Fruit fly (Drosophila melanogaster) whole organism, embryonic: ENCODE measurements around the gene SREBP.

ENCODE experiments used
- Bdp1 ChIP-seq: fragments of 200-800 bp; sonication (Bioruptor generic); optimal IDR thresholded peaks from 3 replicates; lab custom pipeline; 2016; ENCODE audit warnings: missing biosample characterization, missing genetic modification characterization
- CG1024 ChIP-seq: fragments of 200-800 bp; sonication (Bioruptor generic); IDR thresholded peaks from 2 replicates; pipeline ENCODE4 v1.3.6; 2022; ENCODE audit warnings: missing biosample characterization, missing genetic modification characterization
- CG10431 ChIP-seq: fragments of 200-800 bp; sonication (Bioruptor generic); optimal IDR thresholded peaks from 3 replicates; lab custom pipeline; 2018; ENCODE audit warnings: missing biosample characterization, mild to moderate bottlenecking, missing genetic modification characterization
- CG11093 ChIP-seq: fragments of 200-800 bp; sonication (Bioruptor generic); IDR thresholded peaks from 3 replicates; pipeline ENCODE4 v1.3.6; 2022; ENCODE audit warnings: missing biosample characterization, missing genetic modification characterization
- CG12744 ChIP-seq: fragments of 200-800 bp; sonication (Bioruptor generic); optimal IDR thresholded peaks from 2 replicates; lab custom pipeline; 2016; ENCODE audit warnings: missing biosample characterization, missing genetic modification characterization
- CG12942 ChIP-seq: fragments of 200-800 bp; sonication (Bioruptor generic); optimal IDR thresholded peaks from 3 replicates; lab custom pipeline; 2016; ENCODE audit warnings: missing biosample characterization, missing genetic modification characterization
- CG13287 ChIP-seq: fragments of 200-800 bp; sonication (Bioruptor generic); IDR thresholded peaks from 2 replicates; pipeline ENCODE4 v1.3.6; 2022; ENCODE audit warnings: missing biosample characterization, missing genetic modification characterization; ENCODE audit not compliant: partially characterized antibody
- CG14710 ChIP-seq: fragments of 200-800 bp; sonication (Bioruptor generic); optimal IDR thresholded peaks from 3 replicates; lab custom pipeline; 2019; ENCODE audit warnings: missing biosample characterization, mild to moderate bottlenecking, missing genetic modification characterization, moderate library complexity
- CG15011 ChIP-seq: fragments of 200-800 bp; sonication (Bioruptor generic); optimal IDR thresholded peaks from 3 replicates; lab custom pipeline; 2018; ENCODE audit warnings: missing biosample characterization, mild to moderate bottlenecking, missing genetic modification characterization
- CG15269 ChIP-seq: fragments of 200-800 bp; sonication (Bioruptor generic); optimal IDR thresholded peaks from 2 replicates; lab custom pipeline; 2018; ENCODE audit warnings: missing biosample characterization, mild to moderate bottlenecking, missing genetic modification characterization, moderate library complexity
- CG18262 ChIP-seq: fragments of 200-800 bp; optimal IDR thresholded peaks from 3 replicates; lab custom pipeline; 2019; ENCODE audit warnings: missing biosample characterization, mild to moderate bottlenecking, missing genetic modification characterization, moderate library complexity
- CG2875 ChIP-seq: fragments of 200-800 bp; sonication (Bioruptor generic); optimal IDR thresholded peaks from 2 replicates; lab custom pipeline; 2017; ENCODE audit warnings: missing biosample characterization, mild to moderate bottlenecking, missing genetic modification characterization, missing genetic modification reagents
- CG4360 ChIP-seq: fragments of 200-800 bp; sonication (Bioruptor generic); IDR thresholded peaks from 2 replicates; pipeline ENCODE4 v1.3.6; 2022; ENCODE audit warnings: missing biosample characterization, missing genetic modification characterization
- CG4730 ChIP-seq: fragments of 200-800 bp; sonication (Bioruptor generic); IDR thresholded peaks from 2 replicates; pipeline ENCODE4 v1.3.6; 2022; ENCODE audit warnings: missing biosample characterization, missing genetic modification characterization
- CG6175 ChIP-seq: fragments of 200-800 bp; sonication (Bioruptor generic); IDR thresholded peaks from 3 replicates; pipeline ENCODE4 v1.3.6; 2022; ENCODE audit warnings: missing biosample characterization, missing genetic modification characterization
- CG6654 ChIP-seq: fragments of 200-800 bp; sonication (Bioruptor generic); optimal IDR thresholded peaks from 2 replicates; lab custom pipeline; 2017; ENCODE audit warnings: missing biosample characterization, mild to moderate bottlenecking, missing genetic modification characterization
- CG7745 ChIP-seq: fragments of 200-800 bp; sonication (Bioruptor generic); optimal IDR thresholded peaks from 2 replicates; lab custom pipeline; 2018; ENCODE audit warnings: missing biosample characterization, mild to moderate bottlenecking, missing genetic modification characterization, moderate library complexity
- CG8359 ChIP-seq: fragments of 200-800 bp; sonication (Bioruptor generic); optimal IDR thresholded peaks from 2 replicates; lab custom pipeline; 2017; ENCODE audit warnings: missing biosample characterization, mild to moderate bottlenecking, missing genetic modification characterization, borderline replicate concordance
- CG8944 ChIP-seq: fragments of 200-800 bp; sonication (Bioruptor generic); optimal IDR thresholded peaks from 3 replicates; lab custom pipeline; 2016; ENCODE audit warnings: missing biosample characterization, missing genetic modification characterization
- CG9876 ChIP-seq: fragments of 200-800 bp; sonication (Bioruptor generic); optimal IDR thresholded peaks from 2 replicates; lab custom pipeline; 2016; ENCODE audit warnings: missing biosample characterization, missing genetic modification characterization
- CHES-1-like ChIP-seq: fragments of 200-800 bp; sonication (Bioruptor generic); optimal IDR thresholded peaks from 2 replicates; lab custom pipeline; 2016; ENCODE audit warnings: missing biosample characterization, missing genetic modification characterization
- D19A ChIP-seq: fragments of 200-800 bp; optimal IDR thresholded peaks from 3 replicates; lab custom pipeline; 2019; ENCODE audit warnings: missing biosample characterization, mild to moderate bottlenecking, missing genetic modification characterization, moderate library complexity
- Doc3 ChIP-seq: fragments of 200-800 bp; sonication (Bioruptor generic); IDR thresholded peaks from 3 replicates; pipeline ENCODE4 v1.3.6; 2022; ENCODE audit warnings: missing biosample characterization, missing genetic modification characterization; ENCODE audit not compliant: partially characterized antibody
- Dref ChIP-seq: fragments of 200-800 bp; sonication (Bioruptor generic); IDR thresholded peaks from 2 replicates; pipeline ENCODE4 v1.3.6; 2022; ENCODE audit warnings: missing biosample characterization, missing genetic modification characterization
- Six4 ChIP-seq: fragments of 200-800 bp; sonication (Bioruptor generic); optimal IDR thresholded peaks from 2 replicates; lab custom pipeline; 2016; ENCODE audit warnings: missing biosample characterization, missing genetic modification characterization
- Taf1 ChIP-seq: fragments of 200-800 bp; sonication (Bioruptor generic); IDR thresholded peaks from 2 replicates; pipeline ENCODE4 v1.3.6; 2022; ENCODE audit warnings: missing biosample characterization, missing genetic modification characterization
- YL-1 ChIP-seq: fragments of 200-800 bp; sonication (Bioruptor generic); optimal IDR thresholded peaks from 3 replicates; lab custom pipeline; 2017; ENCODE audit warnings: missing biosample characterization, mild to moderate bottlenecking, missing genetic modification characterization
- bab2 ChIP-seq: fragments of 200-800 bp; sonication (Bioruptor generic); optimal IDR thresholded peaks from 2 replicates; lab custom pipeline; 2016; ENCODE audit warnings: missing biosample characterization, missing genetic modification characterization
- bsh ChIP-seq, 2 experiments: fragments of 200-800 bp; sonication (Bioruptor generic); optimal IDR thresholded peaks; 2 replicates each; lab custom pipeline; 2017 to 2018; ENCODE audit warnings: mild to moderate bottlenecking in 2 of 2, missing biosample characterization in 2 of 2, missing genetic modification characterization in 2 of 2, moderate library complexity in 1 of 2
- crp ChIP-seq, 2 experiments: fragments of 200-800 bp; sonication (Bioruptor generic); optimal IDR thresholded peaks; 2 replicates in 1 of 2; 3 replicates in 1 of 2; lab custom pipeline; 2017; ENCODE audit warnings: missing biosample characterization in 2 of 2, missing genetic modification characterization in 2 of 2, mild to moderate bottlenecking in 1 of 2, moderate library complexity in 1 of 2
- danr ChIP-seq: fragments of 200-800 bp; sonication (Bioruptor generic); IDR thresholded peaks from 2 replicates; pipeline ENCODE4 v1.3.6; 2022; ENCODE audit warnings: missing biosample characterization, missing genetic modification characterization
- dysf ChIP-seq: fragments of 200-800 bp; sonication (Bioruptor generic); IDR thresholded peaks from 3 replicates; pipeline ENCODE4 v1.3.6; 2022; ENCODE audit warnings: missing biosample characterization, missing genetic modification characterization
- emc ChIP-seq: fragments of 200-800 bp; sonication (Bioruptor generic); optimal IDR thresholded peaks from 2 replicates; lab custom pipeline; 2016; ENCODE audit warnings: missing biosample characterization, missing genetic modification characterization
- eyg ChIP-seq: fragments of 200-800 bp; sonication (Bioruptor generic); optimal IDR thresholded peaks from 3 replicates; lab custom pipeline; 2016; ENCODE audit warnings: missing biosample characterization, missing genetic modification characterization
- ftz-f1 ChIP-seq: fragments of 200-800 bp; sonication (Bioruptor generic); optimal IDR thresholded peaks from 2 replicates; lab custom pipeline; 2016; ENCODE audit warnings: missing biosample characterization, missing genetic modification characterization
- inv ChIP-seq: fragments of 200-800 bp; sonication (Bioruptor generic); IDR thresholded peaks from 2 replicates; pipeline ENCODE4 v1.3.6; 2022; ENCODE audit warnings: missing biosample characterization, missing genetic modification characterization; ENCODE audit not compliant: partially characterized antibody
- klu ChIP-seq: fragments of 200-800 bp; sonication (Bioruptor generic); IDR thresholded peaks from 2 replicates; pipeline ENCODE4 v1.3.6; 2022; ENCODE audit warnings: missing biosample characterization, missing genetic modification characterization
- mirr ChIP-seq: fragments of 200-800 bp; sonication (Bioruptor generic); optimal IDR thresholded peaks from 3 replicates; lab custom pipeline; 2018; ENCODE audit warnings: missing biosample characterization, mild to moderate bottlenecking, missing genetic modification characterization
- nom ChIP-seq: fragments of 200-800 bp; sonication (Bioruptor generic); optimal IDR thresholded peaks from 2 replicates; lab custom pipeline; 2017; ENCODE audit warnings: missing biosample characterization, missing genetic modification characterization, mild to moderate bottlenecking, moderate library complexity, missing genetic modification reagents
- prd ChIP-seq, 3 experiments: fragments of >200 bp in 2 of 3; fragments of 200-800 bp in 1 of 3; sonication (Bioruptor generic) in 1 of 3; optimal IDR thresholded peaks in 2 of 3; IDR thresholded peaks in 1 of 3; 2 replicates in 2 of 3; 3 replicates in 1 of 3; pipeline versions ENCODE4 v1.3.6 to Lab custom; 2017 to 2022; ENCODE audit warnings: missing biosample characterization in 1 of 3, missing genetic modification characterization in 1 of 3
- psq ChIP-seq: fragments of 200-800 bp; sonication (Bioruptor generic); optimal IDR thresholded peaks from 2 replicates; lab custom pipeline; 2017; ENCODE audit warnings: missing biosample characterization, missing genetic modification characterization
- rib ChIP-seq: fragments of 200-800 bp; sonication (Bioruptor generic); IDR thresholded peaks from 2 replicates; pipeline ENCODE4 v1.3.6; 2022; ENCODE audit warnings: missing biosample characterization, missing genetic modification characterization
- slbo ChIP-seq: fragments of 200-800 bp; sonication (Bioruptor generic); IDR thresholded peaks from 2 replicates; pipeline ENCODE4 v1.3.6; 2022; ENCODE audit warnings: missing biosample characterization, missing genetic modification characterization
- sr ChIP-seq: fragments of 200-800 bp; sonication (Bioruptor generic); IDR thresholded peaks from 3 replicates; pipeline ENCODE4 v1.3.6; 2022; ENCODE audit warnings: missing biosample characterization, missing genetic modification characterization
- ssp ChIP-seq: fragments of 200-800 bp; sonication (Bioruptor generic); IDR thresholded peaks from 2 replicates; pipeline ENCODE4 v1.3.6; 2022; ENCODE audit warnings: missing biosample characterization, missing genetic modification characterization
- tna ChIP-seq: fragments of 200-800 bp; sonication (Bioruptor generic); IDR thresholded peaks from 2 replicates; pipeline ENCODE4 v1.3.6; 2022; ENCODE audit warnings: missing biosample characterization, missing genetic modification characterization; ENCODE audit not compliant: partially characterized antibody
- unpg ChIP-seq: fragments of 200-800 bp; sonication (Bioruptor generic); optimal IDR thresholded peaks from 3 replicates; lab custom pipeline; 2018; ENCODE audit warnings: missing biosample characterization, mild to moderate bottlenecking, missing genetic modification characterization, moderate library complexity
- zf30C ChIP-seq: fragments of 200-800 bp; sonication (Bioruptor generic); optimal IDR thresholded peaks from 3 replicates; lab custom pipeline; 2018; ENCODE audit warnings: missing biosample characterization, mild to moderate bottlenecking, missing genetic modification characterization

Gene SREBP

DNA sequence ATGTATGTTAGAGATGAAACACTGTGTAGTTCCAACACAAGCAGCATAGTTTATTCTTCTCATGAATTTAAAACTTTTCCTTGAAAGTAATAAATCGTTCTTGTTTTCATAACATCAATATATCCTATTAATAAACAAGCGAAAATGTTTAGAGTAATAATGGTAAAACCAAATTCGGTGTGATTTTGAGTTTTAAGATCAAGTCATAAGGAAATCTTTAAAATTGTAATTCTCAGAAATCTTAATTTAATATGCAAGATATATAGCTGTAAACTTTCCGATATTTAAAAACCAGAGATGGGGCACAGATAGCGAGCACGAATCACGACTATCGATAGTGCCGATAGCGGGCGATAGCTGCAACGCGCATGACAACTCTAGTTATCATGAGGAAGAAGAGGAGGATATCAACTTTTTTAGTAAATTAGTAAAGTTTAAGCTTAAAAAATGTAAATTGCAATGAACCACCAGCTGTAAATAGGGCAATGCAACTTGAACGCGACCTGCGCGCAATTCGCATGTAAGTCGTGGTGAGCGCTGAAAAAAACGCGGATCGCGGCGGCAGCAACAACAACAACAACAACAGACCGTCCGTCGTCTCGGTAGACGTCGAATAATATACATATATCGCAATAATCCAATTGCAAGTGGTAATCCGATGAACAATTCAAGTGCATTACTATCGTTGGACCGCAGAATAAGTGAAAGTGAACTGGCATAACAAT, 24.2 kb downstream of the SREBP start, which contains the start of the genes Fibp and Deaf1 (continued):
- TF ChIP-seq CHES-1-like (GFP tag; lab: Kevin White, UChicago) (peak; percentile 83), CG14710 (tag; lab: Kevin White, UChicago) (peak; percentile 87), CG8944 (GFP tag; lab: Kevin White, UChicago) (peak; percentile 78), crp (GFP tag; optimal IDR thresholded peaks at IDR 0.05; lab: Kevin White, UChicago) (peak in 1 of 2 experiments; percentile 43), bab2 (GFP tag; lab: Kevin White, UChicago) (peak; percentile 80), CG18262 (tag; lab: Kevin White, UChicago) (peak; percentile 81), CG4360 (GFP tag; lab: Robert Waterston, UW) (peak; percentile 96), danr (no peak), bsh (GFP tag; optimal IDR thresholded peaks at IDR 0.05; lab: Kevin White, UChicago) (peak in 1 of 2 experiments; percentile 59), CG11093 (GFP tag; lab: Robert Waterston, UW) (peak; percentile 62; the same call in 2 of the 3 replicates), psq (GFP tag; lab: Kevin White, UChicago) (peak; percentile 39), nom (GFP tag; lab: Kevin White, UChicago) (no peak), klu (peak; percentile 73), CG15011 (peak; percentile 19), Taf1 (GFP tag; lab: Robert Waterston, UW) (0 out of 2 replicates have a peak, but pooled peaks have one; percentile 12), Dref (GFP tag; lab: Robert Waterston, UW) (peak; percentile 74), emc (peak; percentile 26), YL-1 (peak; percentile 53), D19A (peak; percentile 41), CG8359 (GFP tag; lab: Kevin White, UChicago) (peak; percentile 5), CG6654 (GFP tag; lab: Kevin White, UChicago) (peak; percentile 11), zf30C (no peak), tna (GFP tag; lab: Robert Waterston, UW) (peak; percentile 95), ftz-f1 (GFP tag; lab: Kevin White, UChicago) (no peak), CG10431 (GFP tag; lab: Kevin White, UChicago) (peak; percentile 32), CG12744 (GFP tag; lab: Kevin White, UChicago) (peak; percentile 56), CG7745 (tag; lab: Kevin White, UChicago) (no peak), CG13287 (GFP tag; lab: Robert Waterston, UW) (peak; percentile 94), mirr (GFP tag; lab: Kevin White, UChicago) (peak; percentile 54), CG4730 (GFP tag; lab: Robert Waterston, UW) (0 out of 2 replicates have a peak, but pooled peaks have one; percentile 33), ssp (GFP tag; lab: Robert Waterston, UW) (peak; percentile 62), dysf (peak; percentile 66; the same call in 2 of the 3 replicates), unpg (GFP tag; lab: Kevin White, UChicago) (peak; percentile 61), CG9876 (peak; percentile 82), CG1024 (GFP tag; lab: Robert Waterston, UW) (no peak), CG6175 (GFP tag; lab: Robert Waterston, UW) (peak; percentile 42; the same call in 1 of the 3 replicates), Doc3 (GFP tag; lab: Robert Waterston, UW) (peak; percentile 96), inv (GFP tag; lab: Robert Waterston, UW) (peak; percentile 99), CG2875 (GFP tag; lab: Kevin White, UChicago) (peak; percentile 26), prd (optimal IDR thresholded peaks at IDR 0.05; lab: Kevin White, UChicago) (no peak), prd (GFP tag; IDR thresholded peaks at IDR 0.05; lab: Robert Waterston, UW) (peak; percentile 70), Bdp1 (GFP tag; lab: Kevin White, UChicago) (peak; percentile 22), eyg (GFP tag; lab: Kevin White, UChicago) (peak; percentile 20), rib (no peak), CG12942 (GFP tag; lab: Kevin White, UChicago) (peak; percentile 76), CG15269 (tag; lab: Kevin White, UChicago) (peak; percentile 68), slbo (GFP tag; lab: Robert Waterston, UW) (peak; percentile 87), Six4 (GFP tag; lab: Kevin White, UChicago) (peak; percentile 60), sr (no peak)
